Worm (Caenorhabditis elegans): ENCODE measurements around the gene F12A10.8.

DNA sequence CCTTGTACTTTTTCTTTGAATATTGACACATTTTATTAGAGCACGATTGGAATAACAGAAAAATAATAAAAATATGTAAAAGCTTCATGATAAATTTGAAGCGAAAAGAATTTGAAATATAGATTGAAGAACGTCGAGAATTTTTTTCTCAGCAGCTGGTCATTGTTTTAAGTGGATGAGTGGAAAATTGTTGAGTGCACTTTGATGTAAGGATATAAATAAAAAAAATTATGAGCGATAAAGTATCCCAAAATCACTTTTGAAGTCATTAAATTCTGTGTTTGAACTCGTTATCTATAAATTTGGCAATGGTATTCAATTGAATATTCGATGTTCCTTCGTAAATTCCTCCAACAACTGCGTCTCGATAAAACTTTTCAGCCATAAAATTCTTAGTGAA lies 43.9 kb upstream of the F12A10.8 start, which contains the start of gene ins-13:
- TF ChIP-seq W03F9.2 (tag; optimal IDR thresholded peaks at IDR 0.05) (no peak), him-1 (tag; optimal IDR thresholded peaks at IDR 0.05) (no peak)
